Fruit fly (Drosophila melanogaster) whole organism, embryonic: ENCODE measurements around the gene Prm.
A peak's percentile ranks its signal among the peaks of the same experiment; 100 is the strongest.

ENCODE experiments used
- Adf1 ChIP-seq: fragments of 200-800 bp; sonication (Bioruptor generic); IDR thresholded peaks from 2 replicates; pipeline ENCODE4 v1.3.6; 2022; ENCODE audit warnings: missing biosample characterization, missing genetic modification characterization
- CG12391 ChIP-seq: fragments of 200-800 bp; sonication (Bioruptor generic); optimal IDR thresholded peaks from 3 replicates; lab custom pipeline; 2018; ENCODE audit warnings: missing biosample characterization, mild to moderate bottlenecking, missing genetic modification characterization, moderate library complexity
- CG12744 ChIP-seq: fragments of 200-800 bp; sonication (Bioruptor generic); optimal IDR thresholded peaks from 2 replicates; lab custom pipeline; 2016; ENCODE audit warnings: missing biosample characterization, missing genetic modification characterization
- CG13775 ChIP-seq: fragments of 200-800 bp; sonication (Bioruptor generic); optimal IDR thresholded peaks from 3 replicates; lab custom pipeline; 2017; ENCODE audit warnings: missing biosample characterization, mild to moderate bottlenecking, missing genetic modification characterization
- CG14014 ChIP-seq: fragments of 200-800 bp; sonication (Bioruptor generic); IDR thresholded peaks from 2 replicates; pipeline ENCODE4 v1.3.6; 2022; ENCODE audit warnings: missing biosample characterization, missing genetic modification characterization
- CG14965 ChIP-seq: fragments of 200-800 bp; sonication (Bioruptor generic); optimal IDR thresholded peaks from 2 replicates; lab custom pipeline; 2016; ENCODE audit warnings: missing biosample characterization, missing genetic modification characterization, borderline replicate concordance
- CG1647 ChIP-seq: fragments of 200-800 bp; sonication (Bioruptor generic); optimal IDR thresholded peaks from 3 replicates; lab custom pipeline; 2016; ENCODE audit warnings: missing biosample characterization, missing genetic modification characterization
- CG16813 ChIP-seq: fragments of 200-800 bp; sonication (Bioruptor generic); IDR thresholded peaks from 3 replicates; pipeline ENCODE4 v1.3.6; 2022; ENCODE audit warnings: missing biosample characterization, missing genetic modification characterization; ENCODE audit not compliant: partially characterized antibody
- CG17385 ChIP-seq: fragments of 200-800 bp; sonication (Bioruptor generic); optimal IDR thresholded peaks from 3 replicates; lab custom pipeline; 2018; ENCODE audit warnings: missing biosample characterization, mild to moderate bottlenecking, missing genetic modification characterization
- CG18011 ChIP-seq: fragments of 200-800 bp; sonication (Bioruptor generic); optimal IDR thresholded peaks from 2 replicates; lab custom pipeline; 2017; ENCODE audit warnings: missing biosample characterization, missing genetic modification characterization, mild to moderate bottlenecking, moderate library complexity, missing genotype
- CG2678 ChIP-seq: fragments of 200-800 bp; sonication (Bioruptor generic); optimal IDR thresholded peaks from 3 replicates; lab custom pipeline; 2019; ENCODE audit warnings: missing biosample characterization, mild to moderate bottlenecking, missing genetic modification characterization, moderate library complexity
- CG33557 ChIP-seq: fragments of 200-800 bp; sonication (Bioruptor generic); optimal IDR thresholded peaks from 2 replicates; lab custom pipeline; 2019; ENCODE audit warnings: missing biosample characterization, mild to moderate bottlenecking, missing genetic modification characterization, moderate library complexity
- CG3407 ChIP-seq: fragments of 200-800 bp; sonication (Bioruptor generic); optimal IDR thresholded peaks from 2 replicates; lab custom pipeline; 2018; ENCODE audit warnings: missing biosample characterization, mild to moderate bottlenecking, missing genetic modification characterization
- CG4820 ChIP-seq: fragments of 200-800 bp; sonication (Bioruptor generic); optimal IDR thresholded peaks from 3 replicates; lab custom pipeline; 2016; ENCODE audit warnings: missing biosample characterization, missing genetic modification characterization
- CG5180 ChIP-seq: fragments of 200-800 bp; sonication (Bioruptor generic); optimal IDR thresholded peaks from 3 replicates; lab custom pipeline; 2017; ENCODE audit warnings: missing biosample characterization, missing genetic modification characterization, mild to moderate bottlenecking, moderate library complexity, missing genetic modification reagents
- CG5953 ChIP-seq: fragments of 200-800 bp; sonication (Bioruptor generic); IDR thresholded peaks from 2 replicates; pipeline ENCODE4 v1.3.6; 2022; ENCODE audit warnings: missing biosample characterization, missing genetic modification characterization
- CG6175 ChIP-seq: fragments of 200-800 bp; sonication (Bioruptor generic); IDR thresholded peaks from 3 replicates; pipeline ENCODE4 v1.3.6; 2022; ENCODE audit warnings: missing biosample characterization, missing genetic modification characterization
- CG6654 ChIP-seq: fragments of 200-800 bp; sonication (Bioruptor generic); optimal IDR thresholded peaks from 2 replicates; lab custom pipeline; 2017; ENCODE audit warnings: missing biosample characterization, mild to moderate bottlenecking, missing genetic modification characterization
- CG6854 ChIP-seq: fragments of 200-800 bp; sonication (Bioruptor generic); optimal IDR thresholded peaks from 3 replicates; lab custom pipeline; 2017; ENCODE audit warnings: missing biosample characterization, mild to moderate bottlenecking, missing genetic modification characterization
- CG9609 ChIP-seq: fragments of 200-800 bp; sonication (Bioruptor generic); optimal IDR thresholded peaks from 3 replicates; lab custom pipeline; 2016; ENCODE audit warnings: missing biosample characterization, missing genetic modification characterization
- Chrac-16 ChIP-seq: fragments of 200-800 bp; sonication (Bioruptor generic); optimal IDR thresholded peaks from 3 replicates; lab custom pipeline; 2016; ENCODE audit warnings: missing biosample characterization, missing genetic modification characterization
- CkIIα-i1 ChIP-seq: fragments of 200-800 bp; sonication (Bioruptor generic); IDR thresholded peaks from 2 replicates; pipeline ENCODE4 v1.3.6; 2022; ENCODE audit warnings: missing biosample characterization, missing genetic modification characterization
- Doc3 ChIP-seq: fragments of 200-800 bp; sonication (Bioruptor generic); IDR thresholded peaks from 3 replicates; pipeline ENCODE4 v1.3.6; 2022; ENCODE audit warnings: missing biosample characterization, missing genetic modification characterization; ENCODE audit not compliant: partially characterized antibody
- Dref ChIP-seq: fragments of 200-800 bp; sonication (Bioruptor generic); IDR thresholded peaks from 2 replicates; pipeline ENCODE4 v1.3.6; 2022; ENCODE audit warnings: missing biosample characterization, missing genetic modification characterization
- Fer1 ChIP-seq: fragments of 200-800 bp; sonication (Bioruptor generic); optimal IDR thresholded peaks from 2 replicates; lab custom pipeline; 2017; ENCODE audit warnings: missing biosample characterization, mild to moderate bottlenecking, missing genetic modification characterization
- H15 ChIP-seq: fragments of 200-800 bp; sonication (Bioruptor generic); IDR thresholded peaks from 3 replicates; pipeline ENCODE4 v1.3.6; 2022; ENCODE audit warnings: missing biosample characterization, missing genetic modification characterization
- HmgD ChIP-seq: fragments of 200-800 bp; sonication (Bioruptor generic); optimal IDR thresholded peaks from 3 replicates; lab custom pipeline; 2016; ENCODE audit warnings: missing biosample characterization, missing genetic modification characterization
- Hsf ChIP-seq: fragments of 200-800 bp; sonication (Bioruptor generic); optimal IDR thresholded peaks from 3 replicates; lab custom pipeline; 2016; ENCODE audit warnings: missing biosample characterization, missing genetic modification characterization
- Mad ChIP-seq: fragments of 200-800 bp; sonication (Bioruptor generic); optimal IDR thresholded peaks from 2 replicates; lab custom pipeline; 2016; ENCODE audit warnings: missing biosample characterization, missing genetic modification characterization
- Six4 ChIP-seq: fragments of 200-800 bp; sonication (Bioruptor generic); optimal IDR thresholded peaks from 2 replicates; lab custom pipeline; 2016; ENCODE audit warnings: missing biosample characterization, missing genetic modification characterization
- Sox102F ChIP-seq: fragments of 200-800 bp; sonication (Bioruptor generic); optimal IDR thresholded peaks from 2 replicates; lab custom pipeline; 2018; ENCODE audit warnings: missing biosample characterization, mild to moderate bottlenecking, missing genetic modification characterization, moderate library complexity
- Taf1 ChIP-seq: fragments of 200-800 bp; sonication (Bioruptor generic); IDR thresholded peaks from 2 replicates; pipeline ENCODE4 v1.3.6; 2022; ENCODE audit warnings: missing biosample characterization, missing genetic modification characterization
- Trl ChIP-seq, 3 experiments: fragments of >200 bp in 2 of 3; fragments of 200-800 bp in 1 of 3; sonication (Bioruptor generic) in 1 of 3; optimal IDR thresholded peaks; 2 replicates in 1 of 3; 3 replicates in 2 of 3; lab custom pipeline; 2016 to 2017; ENCODE audit warnings: missing biosample characterization in 1 of 3, missing genetic modification characterization in 1 of 3
- aop ChIP-seq: fragments of 200-800 bp; sonication (Bioruptor generic); IDR thresholded peaks from 2 replicates; pipeline ENCODE4 v1.3.6; 2022; ENCODE audit warnings: missing biosample characterization, missing genetic modification characterization
- chn ChIP-seq: fragments of 200-800 bp; sonication (Bioruptor generic); optimal IDR thresholded peaks from 2 replicates; lab custom pipeline; 2016; ENCODE audit warnings: missing biosample characterization, missing genetic modification characterization
- dysf ChIP-seq: fragments of 200-800 bp; sonication (Bioruptor generic); IDR thresholded peaks from 3 replicates; pipeline ENCODE4 v1.3.6; 2022; ENCODE audit warnings: missing biosample characterization, missing genetic modification characterization
- emc ChIP-seq: fragments of 200-800 bp; sonication (Bioruptor generic); optimal IDR thresholded peaks from 2 replicates; lab custom pipeline; 2016; ENCODE audit warnings: missing biosample characterization, missing genetic modification characterization
- en ChIP-seq: fragments of 200-800 bp; sonication (Bioruptor generic); optimal IDR thresholded peaks from 2 replicates; lab custom pipeline; 2016; ENCODE audit warnings: missing biosample characterization, missing genetic modification characterization
- fd3F ChIP-seq: fragments of 200-800 bp; sonication (Bioruptor generic); optimal IDR thresholded peaks from 2 replicates; lab custom pipeline; 2018; ENCODE audit warnings: missing biosample characterization, mild to moderate bottlenecking, missing genetic modification characterization, moderate library complexity
- jigr1 ChIP-seq: fragments of 200-800 bp; sonication (Bioruptor generic); IDR thresholded peaks from 3 replicates; pipeline ENCODE4 v1.3.6; 2022; ENCODE audit warnings: missing biosample characterization, missing genetic modification characterization
- kay ChIP-seq: fragments of 200-800 bp; sonication (Bioruptor generic); optimal IDR thresholded peaks from 2 replicates; lab custom pipeline; 2016; ENCODE audit warnings: missing biosample characterization, missing genetic modification characterization
- knrl ChIP-seq: fragments of 200-800 bp; sonication (Bioruptor generic); IDR thresholded peaks from 3 replicates; pipeline ENCODE4 v1.3.6; 2022; ENCODE audit warnings: missing biosample characterization, missing genetic modification characterization; ENCODE audit not compliant: partially characterized antibody
- lmd ChIP-seq: fragments of 200-800 bp; sonication (Bioruptor generic); IDR thresholded peaks from 2 replicates; pipeline ENCODE4 v1.3.6; 2022; ENCODE audit warnings: missing biosample characterization, missing genetic modification characterization
- maf-S ChIP-seq: fragments of 200-800 bp; sonication (Bioruptor generic); optimal IDR thresholded peaks from 2 replicates; lab custom pipeline; 2016; ENCODE audit warnings: missing biosample characterization, missing genetic modification characterization
- pnt ChIP-seq: fragments of 200-800 bp; sonication (Bioruptor generic); optimal IDR thresholded peaks from 3 replicates; lab custom pipeline; 2016; ENCODE audit warnings: missing biosample characterization, missing genetic modification characterization
- psq ChIP-seq: fragments of 200-800 bp; sonication (Bioruptor generic); optimal IDR thresholded peaks from 2 replicates; lab custom pipeline; 2017; ENCODE audit warnings: missing biosample characterization, missing genetic modification characterization
- stwl ChIP-seq: fragments of 200-800 bp; sonication (Bioruptor generic); optimal IDR thresholded peaks from 3 replicates; lab custom pipeline; 2018; ENCODE audit warnings: missing biosample characterization, mild to moderate bottlenecking, missing genetic modification characterization, moderate library complexity
- tup ChIP-seq: fragments of 200-800 bp; sonication (Bioruptor generic); optimal IDR thresholded peaks from 2 replicates; lab custom pipeline; 2016; ENCODE audit warnings: missing biosample characterization, mild to moderate bottlenecking, missing genetic modification characterization, moderate library complexity
- vnd ChIP-seq: fragments of 200-800 bp; sonication (Bioruptor generic); IDR thresholded peaks from 3 replicates; pipeline ENCODE4 v1.3.6; 2022; ENCODE audit warnings: missing biosample characterization, missing genetic modification characterization; ENCODE audit not compliant: partially characterized antibody

Prm gene

dm6 chr3L:8765969-8766538 lies 20.9 kb upstream of the Prm start (continued):
- TF ChIP-seq Dref (GFP tag; lab: Robert Waterston, UW): peak; percentile 39
- TF ChIP-seq lmd (GFP tag; lab: Robert Waterston, UW): peak; percentile 99
- peak; percentile 96 for TF ChIP-seq en
- TF ChIP-seq jigr1: peak; percentile 98
- TF ChIP-seq Mad (GFP tag; lab: Kevin White, UChicago): peak; percentile 97
- peak; percentile 92 for TF ChIP-seq kay (GFP tag; lab: Kevin White, UChicago)
- peak; percentile 97 for TF ChIP-seq H15 (GFP tag; lab: Robert Waterston, UW)
- TF ChIP-seq Doc3: 0 out of 3 replicates have a peak, but pooled peaks have one; percentile 31
- TF ChIP-seq CG18011 (GFP tag; lab: Kevin White, UChicago): peak; percentile 90
- peak; percentile 97 for TF ChIP-seq CG6175 (GFP tag; lab: Robert Waterston, UW)
- TF ChIP-seq CG14014 (GFP tag; lab: Robert Waterston, UW): peak; percentile 98
- TF ChIP-seq CG12391 (tag; lab: Kevin White, UChicago): peak; percentile 98
- TF ChIP-seq vnd: peak; percentile 75
- peak; percentile 97 for TF ChIP-seq Six4
- peak; percentile 83 for TF ChIP-seq psq
- TF ChIP-seq dysf (GFP tag; lab: Robert Waterston, UW): peak; percentile 99
- TF ChIP-seq CG9609 (GFP tag; lab: Kevin White, UChicago): peak; percentile 98
- peak; percentile 96 for TF ChIP-seq CG3407
- TF ChIP-seq Adf1: peak; percentile 82
- TF ChIP-seq CG13775: peak; percentile 99
- TF ChIP-seq stwl (tag; lab: Kevin White, UChicago): peak; percentile 55
- TF ChIP-seq HmgD (GFP tag; lab: Kevin White, UChicago): peak; percentile 82
- TF ChIP-seq CG16813 (GFP tag; lab: Robert Waterston, UW): peak; percentile 59
- TF ChIP-seq CG12744 (GFP tag; lab: Kevin White, UChicago): peak; percentile 97
- peak; percentile 92 for TF ChIP-seq CG1647 (GFP tag; lab: Kevin White, UChicago)
- TF ChIP-seq Fer1 (GFP tag; lab: Kevin White, UChicago): peak; percentile 98
- peak; percentile 92 for TF ChIP-seq emc (GFP tag; lab: Kevin White, UChicago)
- peak; percentile 56 to 79 for TF ChIP-seq Trl (optimal IDR thresholded peaks at IDR 0.05; lab: Kevin White, UChicago)
- peak; percentile 95 for TF ChIP-seq Trl (GFP tag; optimal IDR thresholded peaks at IDR 0.05; lab: Kevin White, UChicago)
- TF ChIP-seq Chrac-16 (GFP tag; lab: Kevin White, UChicago): peak; percentile 99
- peak; percentile 97 for TF ChIP-seq maf-S (GFP tag; lab: Kevin White, UChicago)
- TF ChIP-seq CG5180: peak; percentile 90
- TF ChIP-seq CG17385 (GFP tag; lab: Kevin White, UChicago): peak; percentile 100
- TF ChIP-seq CG6854 (GFP tag; lab: Kevin White, UChicago): peak; percentile 89
- peak; percentile 96 for TF ChIP-seq CG5953 (GFP tag; lab: Robert Waterston, UW)
- peak; percentile 96 for TF ChIP-seq tup
- TF ChIP-seq CG2678: peak; percentile 95
- TF ChIP-seq fd3F (GFP tag; lab: Kevin White, UChicago): peak; percentile 98
- peak; percentile 75 for TF ChIP-seq knrl (GFP tag; lab: Robert Waterston, UW)
- peak; percentile 81 for TF ChIP-seq CG14965 (GFP tag; lab: Kevin White, UChicago)
- TF ChIP-seq Taf1 (GFP tag; lab: Robert Waterston, UW): peak; percentile 95
- peak; percentile 98 for TF ChIP-seq Sox102F (GFP tag; lab: Kevin White, UChicago)
- TF ChIP-seq CG33557 (GFP tag; lab: Kevin White, UChicago): peak; percentile 99
- peak; percentile 87 for TF ChIP-seq aop (GFP tag; lab: Robert Waterston, UW)
- TF ChIP-seq CG6654 (GFP tag; lab: Kevin White, UChicago): peak; percentile 93
- TF ChIP-seq pnt (GFP tag; lab: Kevin White, UChicago): peak; percentile 97
- TF ChIP-seq CG4820 (GFP tag; lab: Kevin White, UChicago): peak; percentile 97
- peak; percentile 99 for TF ChIP-seq Hsf
- TF ChIP-seq CkIIα-i1 (GFP tag; lab: Robert Waterston, UW): 0 out of 2 replicates have a peak, but pooled peaks have one; percentile 42
- TF ChIP-seq chn (GFP tag; lab: Kevin White, UChicago): peak; percentile 98
